Fruit fly (Drosophila melanogaster) whole organism, adult: Measurements from ENCODE around the gene CG12535.

Source experiments
- CG5204 ChIP-seq: fragments of 200-800 bp; sonication (Bioruptor generic); optimal IDR thresholded peaks from 2 replicates; lab custom pipeline; 2016; ENCODE audit warnings: missing biosample characterization, missing genetic modification characterization
- Mnt ChIP-seq: fragments of 200-800 bp; sonication (Bioruptor generic); optimal IDR thresholded peaks from 2 replicates; lab custom pipeline; 2016; ENCODE audit warnings: missing biosample characterization, mild to moderate bottlenecking, missing genetic modification characterization
- cic ChIP-seq: fragments of 200-800 bp; sonication (Bioruptor generic); optimal IDR thresholded peaks from 2 replicates; lab custom pipeline; 2017; ENCODE audit warnings: missing biosample characterization, mild to moderate bottlenecking, missing genetic modification characterization, moderate library complexity
- ovo ChIP-seq: fragments of 200-800 bp; sonication (Bioruptor generic); optimal IDR thresholded peaks from 2 replicates; lab custom pipeline; 2016; ENCODE audit warnings: missing biosample characterization, missing genetic modification characterization
- tj ChIP-seq: fragments of 200-800 bp; sonication (Bioruptor generic); optimal IDR thresholded peaks from 3 replicates; lab custom pipeline; 2017; ENCODE audit warnings: missing biosample characterization, mild to moderate bottlenecking, missing genetic modification characterization, moderate library complexity
- toe ChIP-seq: fragments of 200-800 bp; sonication (Bioruptor generic); optimal IDR thresholded peaks from 2 replicates; lab custom pipeline; 2016; ENCODE audit warnings: missing biosample characterization, missing genetic modification characterization

dm6 chrX:3451250-3451786 is 2.6 kb upstream of the CG12535 start:
- TF ChIP-seq Mnt (GFP tag; lab: Kevin White, UChicago) (no peak), ovo (no peak), tj (GFP tag; lab: Kevin White, UChicago) (no peak), cic (GFP tag; lab: Kevin White, UChicago) (peak; percentile 33), toe (GFP tag; lab: Kevin White, UChicago) (no peak), CG5204 (no peak)
